Fruit fly (Drosophila melanogaster): ENCODE data around the gene Acox3.

The Acox3 gene

dm6 chr2L:6490783-6491249 lies 42.6 kb upstream of the Acox3 start, which contains the start of the genes Phf5a and CG31638 (continued):
- TF ChIP-seq CHES-1-like (GFP tag; optimal IDR thresholded peaks at IDR 0.05) (peak; percentile 80), H2.0 (GFP tag; IDR thresholded peaks at IDR 0.05) (peak; percentile 53; the same call in 1 of the 2 replicates), sqz (GFP tag; optimal IDR thresholded peaks at IDR 0.05) (peak; percentile 83), ato (GFP tag; IDR thresholded peaks at IDR 0.05; ENCODE audit: partially characterized antibody) (no peak), vfl (GFP tag; optimal IDR thresholded peaks at IDR 0.05) (peak; percentile 86), Gsc (GFP tag; IDR thresholded peaks at IDR 0.05) (peak; percentile 87), Usf (GFP tag; optimal IDR thresholded peaks at IDR 0.05) (peak; percentile 58), HLH4C (GFP tag; IDR thresholded peaks at IDR 0.05; ENCODE audit: partially characterized antibody) (no peak), sisA (GFP tag; IDR thresholded peaks at IDR 0.05) (peak; percentile 92), CG7556 (GFP tag; optimal IDR thresholded peaks at IDR 0.05) (peak; percentile 90), CG10209 (GFP tag; optimal IDR thresholded peaks at IDR 0.05) (peak; percentile 88), CG14965 (GFP tag; optimal IDR thresholded peaks at IDR 0.05; ENCODE audit: borderline replicate concordance) (no peak), CG10462 (GFP tag; optimal IDR thresholded peaks at IDR 0.05) (peak; percentile 94), pum (GFP tag; optimal IDR thresholded peaks at IDR 0.05) (peak; percentile 62), CG6272 (GFP tag; IDR thresholded peaks at IDR 0.05) (peak; percentile 98), CkIIα-i1 (GFP tag; IDR thresholded peaks at IDR 0.05) (no peak), CG16779 (GFP tag; IDR thresholded peaks at IDR 0.05) (peak; percentile 73), Mrtf (GFP tag; IDR thresholded peaks at IDR 0.05) (peak; percentile 38; the same call in 1 of the 3 replicates), gcm (GFP tag; optimal IDR thresholded peaks at IDR 0.05) (peak; percentile 95), CG7357 (GFP tag; IDR thresholded peaks at IDR 0.05) (peak; percentile 91), Six4 (GFP tag; optimal IDR thresholded peaks at IDR 0.05) (peak; percentile 95), CG3726 (GFP tag; IDR thresholded peaks at IDR 0.05) (peak; percentile 96), Drgx (GFP tag; IDR thresholded peaks at IDR 0.05) (peak; percentile 93), tap (tag; optimal IDR thresholded peaks at IDR 0.05) (peak; percentile 93), Camta (GFP tag; optimal IDR thresholded peaks at IDR 0.05) (peak; percentile 40), CG8089 (GFP tag; optimal IDR thresholded peaks at IDR 0.05) (peak; percentile 72), CG14860 (GFP tag; IDR thresholded peaks at IDR 0.05; ENCODE audit: partially characterized antibody) (no peak), MBD-R2 (GFP tag; IDR thresholded peaks at IDR 0.05) (peak; percentile 90), wek (GFP tag; optimal IDR thresholded peaks at IDR 0.05) (peak; percentile 91), rib (GFP tag; IDR thresholded peaks at IDR 0.05) (no peak), Doc3 (GFP tag; IDR thresholded peaks at IDR 0.05; ENCODE audit: partially characterized antibody) (no peak), Hr3 (GFP tag; optimal IDR thresholded peaks at IDR 0.05) (peak; percentile 98), dati (GFP tag; IDR thresholded peaks at IDR 0.05) (peak; percentile 88), Trl (optimal IDR thresholded peaks at IDR 0.05) (no peak), Trl (GFP tag; optimal IDR thresholded peaks at IDR 0.05) (peak; percentile 30), CG4424 (GFP tag; optimal IDR thresholded peaks at IDR 0.05) (peak; percentile 97), ash1 (GFP tag; optimal IDR thresholded peaks at IDR 0.05) (no peak), Nf-YC (tag; optimal IDR thresholded peaks at IDR 0.05) (peak; percentile 89), HLHmδ (GFP tag; optimal IDR thresholded peaks at IDR 0.05) (no peak), CG16815 (GFP tag; optimal IDR thresholded peaks at IDR 0.05) (peak; percentile 73), Sin3A (optimal IDR thresholded peaks at IDR 0.05) (peak; percentile 47), CG7839 (tag; optimal IDR thresholded peaks at IDR 0.05) (peak; percentile 87), YL-1 (GFP tag; optimal IDR thresholded peaks at IDR 0.05) (peak; percentile 92), Opbp (GFP tag; IDR thresholded peaks at IDR 0.05; ENCODE audit: partially characterized antibody) (peak; percentile 17; the same call in 1 of the 3 replicates), TFAM (GFP tag; optimal IDR thresholded peaks at IDR 0.05) (peak; percentile 69), B-H1 (GFP tag; IDR thresholded peaks at IDR 0.05) (peak; percentile 96), CG4282 (GFP tag; optimal IDR thresholded peaks at IDR 0.05) (no peak), h (optimal IDR thresholded peaks at IDR 0.05) (no peak), lilli (GFP tag; optimal IDR thresholded peaks at IDR 0.05) (peak; percentile 95), CG7786 (GFP tag; optimal IDR thresholded peaks at IDR 0.05) (peak; percentile 82), CG1603 (tag; optimal IDR thresholded peaks at IDR 0.05) (peak; percentile 44), CG17385 (GFP tag; optimal IDR thresholded peaks at IDR 0.05) (peak; percentile 90)

Data from whole organism, embryonic.